Fruit fly (Drosophila melanogaster): ENCODE data around the gene CG15891.

The CG15891 gene

DNA sequence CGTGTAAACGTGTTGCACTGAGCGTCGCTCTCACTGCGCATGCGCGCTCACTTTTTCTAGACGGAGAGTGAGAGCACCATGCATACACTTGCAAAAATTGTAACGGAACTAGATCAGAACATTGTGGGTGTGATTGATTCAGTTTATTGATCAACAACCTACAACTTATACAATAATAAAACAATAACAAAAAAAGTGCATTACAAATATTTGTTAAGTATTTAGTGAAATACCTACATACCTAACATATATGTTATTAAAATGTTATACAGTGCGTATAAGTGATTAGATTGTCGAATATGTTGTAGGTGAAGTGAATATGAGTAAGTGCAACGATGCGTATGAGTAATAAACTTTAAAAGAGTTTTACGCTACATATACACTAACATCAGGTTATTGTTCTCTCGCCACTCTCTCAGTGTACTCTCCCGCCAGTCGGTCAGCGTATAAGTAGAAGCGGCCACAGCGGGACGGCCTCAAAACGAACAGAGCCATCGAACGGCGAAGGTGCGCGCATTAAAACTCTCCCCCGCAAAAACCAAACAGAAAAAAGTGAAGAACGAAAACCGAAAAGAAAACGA lies 35.3 kb upstream of the CG15891 start, which contains the start of gene CG42240:
CG42240 (plus strand) TSS at position 474 of the 581 bp plus-strand sequence.
- TF ChIP-seq usp (GFP tag; optimal IDR thresholded peaks at IDR 0.05): no peak
- TF ChIP-seq CG8478 (optimal IDR thresholded peaks at IDR 0.05): no peak
- no peak for TF ChIP-seq EcR (GFP tag; optimal IDR thresholded peaks at IDR 0.05)
- TF ChIP-seq pan (optimal IDR thresholded peaks at IDR 0.05): no peak
- no peak for TF ChIP-seq Dll (optimal IDR thresholded peaks at IDR 0.05)
- TF ChIP-seq psq (optimal IDR thresholded peaks at IDR 0.05): no peak

DNA sequence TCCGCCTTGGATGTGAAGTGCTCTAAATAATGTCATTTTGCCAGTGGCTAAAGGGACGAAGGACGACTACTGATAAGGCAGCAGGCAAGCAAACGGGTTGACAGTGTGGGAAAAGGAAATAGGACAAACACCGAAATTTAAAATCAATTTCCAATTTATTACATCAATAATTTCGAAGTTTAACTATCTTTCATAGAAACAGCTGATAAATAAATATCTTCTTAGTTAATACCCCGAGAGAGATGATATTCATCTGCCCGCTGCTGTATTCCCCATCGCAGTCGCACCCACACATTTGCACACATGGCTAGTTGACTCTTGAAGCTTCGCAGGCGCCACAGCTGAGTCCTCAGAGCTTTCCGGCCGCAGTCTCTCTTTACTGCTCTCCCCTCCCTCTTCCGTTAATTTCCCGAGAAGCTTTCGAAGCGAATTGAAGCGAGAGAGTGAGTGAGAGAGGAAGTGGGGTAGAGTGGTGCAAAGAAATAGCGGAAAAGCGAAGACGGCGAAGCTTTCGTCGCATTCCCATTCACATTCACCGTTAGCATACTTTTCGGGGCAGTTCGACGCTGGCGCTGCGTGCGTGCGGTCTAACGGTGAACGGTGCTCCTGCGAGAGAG lies 21.8 kb upstream of the CG15891 start:
- TF ChIP-seq pan (optimal IDR thresholded peaks at IDR 0.05) (no peak), EcR (GFP tag; optimal IDR thresholded peaks at IDR 0.05) (no peak), Dll (optimal IDR thresholded peaks at IDR 0.05) (no peak), usp (GFP tag; optimal IDR thresholded peaks at IDR 0.05) (no peak), CG8478 (optimal IDR thresholded peaks at IDR 0.05) (no peak), psq (optimal IDR thresholded peaks at IDR 0.05) (no peak)

DNA sequence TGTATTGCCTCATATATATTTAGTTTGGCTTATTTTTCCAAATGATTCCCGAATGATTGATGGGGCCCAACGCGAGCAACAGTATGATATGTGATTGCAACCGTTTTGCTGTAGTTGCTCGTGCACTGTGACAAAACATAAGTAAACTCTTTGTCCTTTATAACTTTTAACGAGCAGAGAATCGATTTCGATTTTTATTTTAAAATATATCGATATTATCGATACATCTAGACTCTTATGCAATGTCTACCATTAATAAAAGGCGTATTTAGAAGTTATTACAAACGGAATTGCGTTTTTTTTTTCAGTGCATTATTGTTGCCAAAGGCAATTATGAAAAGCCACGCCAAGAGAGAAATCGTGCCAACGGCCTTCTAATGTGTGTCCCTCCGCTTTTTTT lies 20.4 kb upstream of the CG15891 start:
- no peak for TF ChIP-seq CG8478 (optimal IDR thresholded peaks at IDR 0.05)
- TF ChIP-seq Dll (optimal IDR thresholded peaks at IDR 0.05): no peak
- TF ChIP-seq usp (GFP tag; optimal IDR thresholded peaks at IDR 0.05): no peak
- no peak for TF ChIP-seq psq (optimal IDR thresholded peaks at IDR 0.05)
- no peak for TF ChIP-seq pan (optimal IDR thresholded peaks at IDR 0.05)
- no peak for TF ChIP-seq EcR (GFP tag; optimal IDR thresholded peaks at IDR 0.05)

DNA sequence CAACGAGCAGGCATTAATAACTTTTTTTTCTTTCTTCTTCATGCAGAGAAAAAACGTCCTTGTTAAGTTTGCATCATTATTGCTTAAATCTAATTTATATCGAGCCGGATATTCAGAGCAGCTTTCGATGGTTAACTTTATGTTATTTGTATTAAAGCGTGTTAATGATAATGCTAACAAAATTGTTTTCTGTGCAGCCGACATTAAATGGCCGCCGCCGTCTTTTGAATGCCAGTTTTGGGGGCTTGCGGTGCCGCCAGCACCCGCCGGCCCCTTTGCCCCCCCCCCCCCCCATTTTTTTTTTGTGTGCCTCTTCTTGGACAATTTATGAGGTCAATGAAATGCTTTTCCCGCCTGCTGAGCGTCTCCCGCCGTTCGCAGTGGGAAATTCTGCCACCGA lies 16.4 kb upstream of the CG15891 start:
- TF ChIP-seq usp (GFP tag; optimal IDR thresholded peaks at IDR 0.05) (no peak), Dll (optimal IDR thresholded peaks at IDR 0.05) (no peak), CG8478 (optimal IDR thresholded peaks at IDR 0.05) (no peak), psq (optimal IDR thresholded peaks at IDR 0.05) (no peak), EcR (GFP tag; optimal IDR thresholded peaks at IDR 0.05) (no peak), pan (optimal IDR thresholded peaks at IDR 0.05) (no peak)

DNA sequence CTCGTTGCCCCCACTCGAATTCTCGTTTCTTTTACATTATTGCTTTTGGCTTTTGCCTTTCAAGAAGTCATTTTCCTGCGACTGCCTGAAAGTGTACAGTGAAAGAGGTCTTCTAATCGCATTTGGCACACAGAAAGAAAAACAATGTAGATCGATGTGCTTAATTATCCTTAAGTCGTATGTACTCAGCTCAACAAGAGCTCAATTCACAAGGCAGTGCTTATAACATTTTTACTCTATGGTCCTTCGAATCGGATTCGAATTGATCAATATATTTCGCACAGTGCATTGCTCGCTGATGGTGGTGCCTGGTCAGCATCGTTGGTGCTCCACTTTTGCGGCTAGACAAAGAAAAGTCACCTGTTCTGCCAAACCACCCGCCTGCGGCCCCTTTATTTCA lies 15.3 kb upstream of the CG15891 start:
- TF ChIP-seq pan (optimal IDR thresholded peaks at IDR 0.05) (no peak), CG8478 (optimal IDR thresholded peaks at IDR 0.05) (no peak), Dll (optimal IDR thresholded peaks at IDR 0.05) (no peak), EcR (GFP tag; optimal IDR thresholded peaks at IDR 0.05) (no peak)

DNA sequence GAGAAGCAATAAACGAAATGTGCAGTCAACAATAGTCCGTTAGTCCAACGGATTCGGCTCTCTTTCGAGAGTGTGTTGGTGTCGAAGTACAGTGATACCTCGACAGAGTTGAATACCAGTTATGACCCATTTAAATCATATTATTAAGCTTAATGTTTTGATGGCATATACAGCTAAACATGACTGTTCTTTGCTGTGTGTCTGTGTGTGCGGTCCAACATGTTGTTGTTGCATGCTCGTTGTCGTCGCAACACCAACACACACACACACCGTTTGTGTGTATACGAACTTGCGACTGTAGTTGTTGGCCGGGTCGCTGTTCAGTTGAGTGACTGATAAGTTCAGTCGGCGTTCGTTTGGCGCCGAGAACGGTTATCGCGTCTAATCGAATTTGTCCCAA lies 13.7 kb upstream of the CG15891 start, which contains the start of gene CG15894:
CG15894 (plus strand) TSS at position 361 of the 400 bp plus-strand sequence.
- TF ChIP-seq psq (optimal IDR thresholded peaks at IDR 0.05) (no peak), usp (GFP tag; optimal IDR thresholded peaks at IDR 0.05) (no peak), CG8478 (optimal IDR thresholded peaks at IDR 0.05) (no peak), EcR (GFP tag; optimal IDR thresholded peaks at IDR 0.05) (no peak), Dll (optimal IDR thresholded peaks at IDR 0.05) (no peak), pan (optimal IDR thresholded peaks at IDR 0.05) (no peak)

DNA sequence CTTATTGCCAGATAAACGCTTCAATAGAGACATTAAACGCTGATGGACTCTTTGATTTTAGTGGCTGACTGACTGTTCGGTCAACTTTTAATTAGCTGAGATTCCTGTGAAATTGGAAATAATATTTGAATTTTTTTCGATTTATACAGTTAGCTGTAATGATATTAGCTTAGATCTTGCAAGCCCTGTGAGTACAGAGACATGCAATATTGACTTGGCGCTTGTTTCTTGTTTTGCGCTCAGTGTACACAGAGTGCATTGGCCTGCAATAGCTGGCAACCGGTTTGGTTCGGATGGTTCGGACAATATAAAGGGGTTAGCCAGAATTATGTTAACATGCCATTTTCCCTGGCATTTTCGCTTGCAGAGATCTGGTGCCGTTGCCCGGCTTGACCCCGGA lies 10.2 kb upstream of the CG15891 start:
- TF ChIP-seq CG8478 (optimal IDR thresholded peaks at IDR 0.05) (no peak), pan (optimal IDR thresholded peaks at IDR 0.05) (no peak), psq (optimal IDR thresholded peaks at IDR 0.05) (no peak)

DNA sequence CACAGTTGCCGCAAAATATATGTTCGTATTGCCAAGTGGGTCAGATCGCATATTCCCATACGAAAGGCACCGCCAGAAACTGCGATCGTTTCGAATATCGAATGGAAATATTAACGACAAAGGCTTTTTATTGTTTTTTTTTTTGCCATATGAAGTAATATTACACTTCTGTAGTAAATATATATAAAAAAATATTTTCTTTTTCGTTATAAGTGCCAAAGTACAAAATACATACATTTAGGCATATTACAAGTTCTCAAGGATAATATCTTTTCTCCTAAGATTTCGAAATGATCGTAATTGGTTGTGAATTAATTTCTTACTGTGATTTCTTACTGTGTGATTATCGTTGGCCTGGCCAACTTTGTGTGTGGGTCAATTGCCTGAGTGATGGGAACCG lies 9.1 kb upstream of the CG15891 start:
- no peak for TF ChIP-seq EcR (GFP tag; optimal IDR thresholded peaks at IDR 0.05)
- no peak for TF ChIP-seq psq (optimal IDR thresholded peaks at IDR 0.05)
- TF ChIP-seq usp (GFP tag; optimal IDR thresholded peaks at IDR 0.05): no peak
- no peak for TF ChIP-seq CG8478 (optimal IDR thresholded peaks at IDR 0.05)
- no peak for TF ChIP-seq Dll (optimal IDR thresholded peaks at IDR 0.05)
- TF ChIP-seq pan (optimal IDR thresholded peaks at IDR 0.05): no peak

DNA sequence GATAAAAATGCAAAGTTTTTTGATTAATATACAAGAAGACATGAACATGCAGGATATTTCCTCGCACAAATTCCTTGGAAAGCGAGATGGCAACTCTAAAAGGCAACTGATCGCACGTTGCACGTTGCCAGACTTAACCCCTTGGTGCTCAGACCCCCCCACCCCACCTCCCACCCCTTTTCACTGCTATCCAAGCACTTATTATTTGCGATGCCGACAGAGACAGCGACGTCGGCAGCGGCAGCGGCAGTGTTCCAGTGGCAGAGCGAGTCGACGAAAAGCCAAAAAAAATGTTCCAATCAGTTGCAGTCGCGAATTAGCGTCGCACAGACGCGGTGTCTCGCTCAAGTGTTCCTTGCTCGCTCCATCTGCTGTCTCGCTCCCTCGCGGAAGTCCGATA lies 8.5 kb upstream of the CG15891 start, which contains the start of gene CG3823:
CG3823 (plus strand) TSS at position 301 of the 400 bp plus-strand sequence.
- TF ChIP-seq EcR (GFP tag; optimal IDR thresholded peaks at IDR 0.05) (no peak), psq (optimal IDR thresholded peaks at IDR 0.05) (no peak), usp (GFP tag; optimal IDR thresholded peaks at IDR 0.05) (no peak), CG8478 (optimal IDR thresholded peaks at IDR 0.05) (no peak), Dll (optimal IDR thresholded peaks at IDR 0.05) (no peak), pan (optimal IDR thresholded peaks at IDR 0.05) (no peak)

DNA sequence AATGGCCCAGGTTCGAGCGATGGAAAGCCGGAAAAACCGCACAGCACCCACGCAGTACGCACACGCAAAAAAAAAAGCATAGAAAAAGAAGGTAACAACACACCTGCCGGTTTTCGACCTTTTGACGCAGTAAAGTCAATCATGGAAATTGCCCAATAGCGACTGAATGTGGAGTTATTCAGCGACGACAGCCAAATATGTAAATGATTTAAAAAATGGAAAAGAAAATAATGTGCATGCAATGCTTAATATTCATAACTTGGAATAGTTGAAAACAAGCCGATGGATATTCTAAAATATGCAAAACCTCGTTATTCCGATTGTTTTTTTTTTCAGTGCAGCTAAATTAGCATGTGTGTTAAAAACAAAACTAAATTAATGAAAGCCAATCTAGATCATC lies 8.1 kb upstream of the CG15891 start:
- TF ChIP-seq CG8478 (optimal IDR thresholded peaks at IDR 0.05) (no peak), pan (optimal IDR thresholded peaks at IDR 0.05) (no peak), Dll (optimal IDR thresholded peaks at IDR 0.05) (no peak), EcR (GFP tag; optimal IDR thresholded peaks at IDR 0.05) (no peak), usp (GFP tag; optimal IDR thresholded peaks at IDR 0.05) (no peak), psq (optimal IDR thresholded peaks at IDR 0.05) (no peak)

DNA sequence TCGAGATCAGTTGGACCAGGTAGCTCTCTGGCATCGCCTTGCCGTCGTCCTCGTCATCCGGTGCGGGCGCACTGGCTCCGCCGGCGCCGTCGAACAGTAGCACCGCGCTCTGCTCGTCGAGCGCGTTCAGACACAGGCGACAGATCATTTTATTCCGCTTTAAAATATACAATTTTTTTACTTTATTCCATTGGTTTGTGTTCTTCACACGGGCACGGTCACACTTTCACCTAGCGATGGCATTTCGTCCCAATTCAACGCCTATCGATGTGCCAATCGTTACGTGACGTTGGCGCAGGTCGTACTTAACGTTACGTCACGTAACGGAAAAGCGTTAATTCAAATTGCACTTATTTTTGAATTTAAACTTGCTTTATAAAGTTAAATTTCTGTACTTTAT lies 5.9 kb upstream of the CG15891 start, which contains the start of gene CG12219:
CG12219 (minus strand) TSS at position 234 of the 400 bp plus-strand sequence.
- no peak for TF ChIP-seq Dll (optimal IDR thresholded peaks at IDR 0.05)
- TF ChIP-seq psq (optimal IDR thresholded peaks at IDR 0.05): no peak
- TF ChIP-seq pan (optimal IDR thresholded peaks at IDR 0.05): no peak
- no peak for TF ChIP-seq CG8478 (optimal IDR thresholded peaks at IDR 0.05)
- TF ChIP-seq EcR (GFP tag; optimal IDR thresholded peaks at IDR 0.05): no peak
- TF ChIP-seq usp (GFP tag; optimal IDR thresholded peaks at IDR 0.05): no peak

DNA sequence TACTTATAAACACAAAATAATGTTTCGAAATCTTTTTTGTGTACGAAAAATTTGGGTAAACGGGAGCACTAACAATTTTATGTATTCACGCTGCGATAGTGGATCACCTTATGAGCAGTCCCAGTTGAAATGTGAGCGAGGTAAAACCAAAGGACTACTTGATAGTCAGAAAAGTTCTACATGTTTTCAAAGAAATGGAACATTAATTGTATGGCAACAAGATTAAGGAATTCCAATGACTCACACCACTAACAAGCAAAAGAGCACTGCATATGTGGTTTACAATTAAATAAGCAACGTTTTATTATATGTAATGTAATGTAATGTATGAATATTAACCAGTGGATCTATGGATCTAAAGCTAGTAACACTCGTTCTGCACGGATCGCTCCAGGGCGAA lies 902 bp downstream of the CG15891 start, which contains the start of gene CG15892:
CG15892 (minus strand) TSS at position 101 of the 400 bp plus-strand sequence.
- TF ChIP-seq Dll (optimal IDR thresholded peaks at IDR 0.05): no peak
- TF ChIP-seq psq (optimal IDR thresholded peaks at IDR 0.05): no peak
- no peak for TF ChIP-seq CG8478 (optimal IDR thresholded peaks at IDR 0.05)
- TF ChIP-seq EcR (GFP tag; optimal IDR thresholded peaks at IDR 0.05): no peak
- TF ChIP-seq usp (GFP tag; optimal IDR thresholded peaks at IDR 0.05): no peak
- no peak for TF ChIP-seq pan (optimal IDR thresholded peaks at IDR 0.05)
